Fruit fly (Drosophila melanogaster): ENCODE data around the gene Cyp28a5.
A peak's percentile ranks its signal among the peaks of the same experiment; 100 is the strongest.

Gene Cyp28a5

dm6 chr2L:13934542-13935065 lies 42.5 kb upstream of the Cyp28a5 start, which contains the start of gene Vajk2:
Vajk2 (minus strand) TSS chr2L:13934692.
- TF ChIP-seq Eip78C (GFP tag) (peak; percentile 42), CG4318 (GFP tag; optimal IDR thresholded peaks at IDR 0.05) (no peak), eg (GFP tag; IDR thresholded peaks at IDR 0.05) (peak; percentile 42; the same call in 1 of the 3 replicates), CG15336 (GFP tag; IDR thresholded peaks at IDR 0.05) (0 out of 2 replicates have a peak, but pooled peaks have one; percentile 16)

dm6 chr2L:13947476-13947875 lies 29.6 kb upstream of the Cyp28a5 start, which contains the start of gene Vajk3:
Vajk3 (minus strand) TSS chr2L:13947476.
- TF ChIP-seq acj6 (GFP tag; optimal IDR thresholded peaks at IDR 0.05) (no peak), ss (GFP tag; optimal IDR thresholded peaks at IDR 0.05) (no peak), eg (GFP tag; IDR thresholded peaks at IDR 0.05) (0 out of 3 replicates have a peak, but pooled peaks have one; percentile 16), CG11294 (GFP tag; IDR thresholded peaks at IDR 0.05) (no peak), CG8119 (GFP tag; IDR thresholded peaks at IDR 0.05) (no peak)

- TF ChIP-seq CG10669 (GFP tag; optimal IDR thresholded peaks at IDR 0.05), result no peak
- no peak for TF ChIP-seq CG1621 (tag; optimal IDR thresholded peaks at IDR 0.05)
Measured at dm6 chr2L:13949789-13950188, 27.3 kb upstream of the Cyp28a5 start.

- TF ChIP-seq Sox14 (GFP tag; optimal IDR thresholded peaks at IDR 0.05) (peak; percentile 98), Smox (GFP tag; optimal IDR thresholded peaks at IDR 0.05) (peak; percentile 98), cyc (GFP tag; optimal IDR thresholded peaks at IDR 0.05) (peak; percentile 96), eg (GFP tag; IDR thresholded peaks at IDR 0.05) (peak; percentile 94), Hr4 (GFP tag; optimal IDR thresholded peaks at IDR 0.05) (peak; percentile 91), Blimp-1 (GFP tag; optimal IDR thresholded peaks at IDR 0.05) (peak; percentile 88), CG15336 (GFP tag; IDR thresholded peaks at IDR 0.05) (peak; percentile 97), Lpt (GFP tag; optimal IDR thresholded peaks at IDR 0.05) (peak; percentile 96), CG32006 (GFP tag; optimal IDR thresholded peaks at IDR 0.05) (peak; percentile 95), CG34406 (GFP tag; optimal IDR thresholded peaks at IDR 0.05) (peak; percentile 93), CG8119 (GFP tag; IDR thresholded peaks at IDR 0.05) (peak; percentile 94), CG6854 (GFP tag; optimal IDR thresholded peaks at IDR 0.05) (no peak), Eip78C (GFP tag) (peak; percentile 98), CG1621 (tag; optimal IDR thresholded peaks at IDR 0.05) (peak; percentile 92), acj6 (GFP tag; optimal IDR thresholded peaks at IDR 0.05) (peak; percentile 96), Eip93F (GFP tag; optimal IDR thresholded peaks at IDR 0.05) (peak; percentile 94), fd85E (GFP tag; optimal IDR thresholded peaks at IDR 0.05) (peak; percentile 62), Met (GFP tag; optimal IDR thresholded peaks at IDR 0.05) (peak; percentile 98), CG4318 (GFP tag; optimal IDR thresholded peaks at IDR 0.05) (peak; percentile 86), CG6276 (GFP tag; optimal IDR thresholded peaks at IDR 0.05) (peak; percentile 90), CG8319 (GFP tag; optimal IDR thresholded peaks at IDR 0.05) (peak; percentile 85), CG6792 (GFP tag; optimal IDR thresholded peaks at IDR 0.05) (peak; percentile 96), CG3919 (GFP tag; optimal IDR thresholded peaks at IDR 0.05) (peak; percentile 93), Ets21C (GFP tag; optimal IDR thresholded peaks at IDR 0.05) (peak; percentile 97), topi (GFP tag; optimal IDR thresholded peaks at IDR 0.05) (peak; percentile 95), CG6163 (GFP tag; IDR thresholded peaks at IDR 0.05) (peak; percentile 98), CG6808 (GFP tag; optimal IDR thresholded peaks at IDR 0.05) (peak; percentile 86), Hr39 (GFP tag; optimal IDR thresholded peaks at IDR 0.05) (peak; percentile 99), CG3032 (tag; optimal IDR thresholded peaks at IDR 0.05) (peak; percentile 94), Gug (GFP tag; IDR thresholded peaks at IDR 0.05) (peak; percentile 94), dac (GFP tag; optimal IDR thresholded peaks at IDR 0.05) (peak; percentile 85), CG31627 (GFP tag; optimal IDR thresholded peaks at IDR 0.05) (peak; percentile 98), CG8632 (GFP tag; optimal IDR thresholded peaks at IDR 0.05) (peak; percentile 91), spab (GFP tag; optimal IDR thresholded peaks at IDR 0.05) (peak; percentile 88), lz (GFP tag; optimal IDR thresholded peaks at IDR 0.05) (peak; percentile 98), CG16779 (tag; optimal IDR thresholded peaks at IDR 0.05) (peak; percentile 86), CG11294 (GFP tag; IDR thresholded peaks at IDR 0.05) (peak; percentile 95), CG7368 (GFP tag; optimal IDR thresholded peaks at IDR 0.05) (peak; percentile 83), Hr38 (GFP tag; optimal IDR thresholded peaks at IDR 0.05) (no peak), CG11762 (GFP tag; optimal IDR thresholded peaks at IDR 0.05; ENCODE audit: insufficient read depth) (peak; percentile 93), fd59A (GFP tag; optimal IDR thresholded peaks at IDR 0.05) (peak; percentile 90), achi (GFP tag; optimal IDR thresholded peaks at IDR 0.05) (peak; percentile 95)
Measured at dm6 chr2L:13955775-13956174, 21.3 kb upstream of the Cyp28a5 start.

Measured in whole organism, prepupa.